Worm (Caenorhabditis elegans): ENCODE measurements around the gene srt-8.

DNA sequence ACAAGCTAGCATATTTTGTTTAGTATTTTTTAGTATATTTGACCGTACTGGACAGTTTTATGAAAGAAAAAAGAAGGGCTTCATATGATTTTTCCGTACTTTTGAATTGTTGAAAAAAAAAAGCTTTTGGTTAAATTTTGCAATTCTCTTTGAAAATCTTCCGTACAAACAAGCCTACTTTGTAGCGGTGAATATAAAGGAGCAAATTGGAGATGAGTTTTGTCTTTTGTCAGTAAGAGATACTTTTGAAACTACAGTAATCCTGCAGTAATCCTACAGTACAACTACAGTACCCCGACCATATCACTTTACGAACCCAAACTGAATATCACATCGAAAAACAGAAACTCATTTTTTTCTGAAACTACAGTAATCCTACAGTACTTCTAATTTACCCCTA lies 36.0 kb downstream of the srt-8 start:
- TF ChIP-seq tbx-11 (GFP tag; IDR thresholded peaks at IDR 0.05) (no peak), hnd-1 (tag; optimal IDR thresholded peaks at IDR 0.05) (no peak), flt-1 (GFP tag; IDR thresholded peaks at IDR 0.05) (no peak), ama-1 (optimal IDR thresholded peaks at IDR 0.05) (no peak)

All from whole organism, early embryonic.